Fruit fly (Drosophila melanogaster) whole organism, embryonic: ENCODE data around the gene spz3.
A peak's percentile ranks its signal among the peaks of the same experiment; 100 is the strongest.

ENCODE experiments used
- BEAF-32 ChIP-seq: fragments of 200-800 bp; sonication (Bioruptor generic); optimal IDR thresholded peaks from 3 replicates; lab custom pipeline; 2017; ENCODE audit warnings: missing biosample characterization, missing genetic modification characterization, mild to moderate bottlenecking, moderate library complexity, missing genetic modification reagents
- Blimp-1 ChIP-seq: fragments of 200-800 bp; sonication (Bioruptor generic); optimal IDR thresholded peaks from 3 replicates; lab custom pipeline; 2018; ENCODE audit warnings: missing biosample characterization, missing genetic modification characterization, mild to moderate bottlenecking, moderate library complexity, missing genetic modification reagents
- CG11398 ChIP-seq: fragments of 200-800 bp; sonication (Bioruptor generic); optimal IDR thresholded peaks from 2 replicates; lab custom pipeline; 2016; ENCODE audit warnings: missing biosample characterization, missing genetic modification characterization
- CG12299 ChIP-seq: fragments of 200-800 bp; sonication (Bioruptor generic); optimal IDR thresholded peaks from 2 replicates; lab custom pipeline; 2018; ENCODE audit warnings: missing biosample characterization, mild to moderate bottlenecking, missing genetic modification characterization
- CG13287 ChIP-seq: fragments of 200-800 bp; sonication (Bioruptor generic); IDR thresholded peaks from 2 replicates; pipeline ENCODE4 v1.3.6; 2022; ENCODE audit warnings: missing biosample characterization, missing genetic modification characterization; ENCODE audit not compliant: partially characterized antibody
- CG14014 ChIP-seq: fragments of 200-800 bp; sonication (Bioruptor generic); IDR thresholded peaks from 2 replicates; pipeline ENCODE4 v1.3.6; 2022; ENCODE audit warnings: missing biosample characterization, missing genetic modification characterization
- CG14050 ChIP-seq: fragments of 200-800 bp; sonication (Bioruptor generic); IDR thresholded peaks from 3 replicates; pipeline ENCODE4 v1.3.6; 2022; ENCODE audit warnings: missing biosample characterization, missing genetic modification characterization
- CG14441 ChIP-seq: fragments of 200-800 bp; sonication (Bioruptor generic); IDR thresholded peaks from 2 replicates; pipeline ENCODE4 v1.3.6; 2022; ENCODE audit warnings: missing biosample characterization, missing genetic modification characterization
- CG14710 ChIP-seq: fragments of 200-800 bp; sonication (Bioruptor generic); optimal IDR thresholded peaks from 3 replicates; lab custom pipeline; 2019; ENCODE audit warnings: missing biosample characterization, mild to moderate bottlenecking, missing genetic modification characterization, moderate library complexity
- CG1647 ChIP-seq: fragments of 200-800 bp; sonication (Bioruptor generic); optimal IDR thresholded peaks from 3 replicates; lab custom pipeline; 2016; ENCODE audit warnings: missing biosample characterization, missing genetic modification characterization
- CG18011 ChIP-seq: fragments of 200-800 bp; sonication (Bioruptor generic); optimal IDR thresholded peaks from 2 replicates; lab custom pipeline; 2017; ENCODE audit warnings: missing biosample characterization, missing genetic modification characterization, mild to moderate bottlenecking, moderate library complexity, missing genotype
- CG18764 ChIP-seq: fragments of 200-800 bp; sonication (Bioruptor generic); optimal IDR thresholded peaks from 3 replicates; lab custom pipeline; 2016; ENCODE audit warnings: missing biosample characterization, missing genetic modification characterization
- CG2120 ChIP-seq: fragments of 200-800 bp; sonication (Bioruptor generic); optimal IDR thresholded peaks from 3 replicates; lab custom pipeline; 2016; ENCODE audit warnings: missing biosample characterization, missing genetic modification characterization
- CG2129 ChIP-seq: fragments of 200-800 bp; sonication (Bioruptor generic); IDR thresholded peaks from 2 replicates; pipeline ENCODE4 v1.3.6; 2022; ENCODE audit warnings: missing biosample characterization, missing genetic modification characterization; ENCODE audit not compliant: partially characterized antibody
- CG2712 ChIP-seq: fragments of 200-800 bp; optimal IDR thresholded peaks from 3 replicates; lab custom pipeline; 2019; ENCODE audit warnings: missing biosample characterization, mild to moderate bottlenecking, missing genetic modification characterization, moderate library complexity
- CG31224 ChIP-seq: fragments of 200-800 bp; sonication (Bioruptor generic); IDR thresholded peaks from 2 replicates; pipeline ENCODE4 v1.3.6; 2022; ENCODE audit warnings: missing biosample characterization, missing genetic modification characterization
- CG32767 ChIP-seq: fragments of 200-800 bp; sonication (Bioruptor generic); IDR thresholded peaks from 2 replicates; pipeline ENCODE4 v1.3.6; 2022; ENCODE audit warnings: missing biosample characterization, missing genetic modification characterization
- CG33213 ChIP-seq: fragments of 200-800 bp; sonication (Bioruptor generic); optimal IDR thresholded peaks from 3 replicates; lab custom pipeline; 2016; ENCODE audit warnings: missing biosample characterization, missing genetic modification characterization
- CG3995 ChIP-seq: fragments of 200-800 bp; sonication (Bioruptor generic); optimal IDR thresholded peaks from 3 replicates; lab custom pipeline; 2016; ENCODE audit warnings: missing biosample characterization, missing genetic modification characterization
- CG4404 ChIP-seq: fragments of 200-800 bp; sonication (Bioruptor generic); IDR thresholded peaks from 2 replicates; pipeline ENCODE4 v1.3.6; 2022; ENCODE audit warnings: missing biosample characterization, missing genetic modification characterization
- CG4730 ChIP-seq: fragments of 200-800 bp; sonication (Bioruptor generic); IDR thresholded peaks from 2 replicates; pipeline ENCODE4 v1.3.6; 2022; ENCODE audit warnings: missing biosample characterization, missing genetic modification characterization
- CG4854 ChIP-seq: fragments of 200-800 bp; sonication (Bioruptor generic); optimal IDR thresholded peaks from 2 replicates; lab custom pipeline; 2016; ENCODE audit warnings: missing biosample characterization, missing genetic modification characterization, inconsistent platforms
- CG6689 ChIP-seq: fragments of 200-800 bp; sonication (Bioruptor generic); IDR thresholded peaks from 2 replicates; pipeline ENCODE4 v1.3.6; 2022; ENCODE audit warnings: missing biosample characterization, missing genetic modification characterization
- Dbx ChIP-seq: fragments of 200-800 bp; sonication (Bioruptor generic); IDR thresholded peaks from 3 replicates; pipeline ENCODE4 v1.3.6; 2022; ENCODE audit warnings: missing biosample characterization, missing genetic modification characterization
- Doc2 ChIP-seq: fragments of 200-800 bp; sonication (Bioruptor generic); IDR thresholded peaks from 2 replicates; pipeline ENCODE4 v1.3.6; 2022; ENCODE audit warnings: missing biosample characterization, missing genetic modification characterization
- Eip74EF ChIP-seq, 2 experiments: fragments of 200-800 bp in 1 of 2; fragments of >200 bp in 1 of 2; sonication (Bioruptor generic) in 1 of 2; optimal IDR thresholded peaks; 2 replicates each; lab custom pipeline; 2017 to 2019; ENCODE audit warnings: missing biosample characterization in 2 of 2, missing genetic modification characterization in 2 of 2, mild to moderate bottlenecking in 1 of 2, moderate library complexity in 1 of 2
- Gsc ChIP-seq: fragments of 200-800 bp; sonication (Bioruptor generic); IDR thresholded peaks from 2 replicates; pipeline ENCODE4 v1.3.6; 2022; ENCODE audit warnings: missing biosample characterization, missing genetic modification characterization
- HmgZ ChIP-seq: fragments of 200-800 bp; sonication (Bioruptor generic); optimal IDR thresholded peaks from 2 replicates; lab custom pipeline; 2018; ENCODE audit warnings: missing biosample characterization, mild to moderate bottlenecking, missing genetic modification characterization
- Hr39 ChIP-seq: fragments of >200 bp; optimal IDR thresholded peaks from 2 replicates; lab custom pipeline; 2017
- Hr78 ChIP-seq, 2 experiments: fragments of 200-800 bp in 1 of 2; fragments of >200 bp in 1 of 2; sonication (Bioruptor generic) in 1 of 2; optimal IDR thresholded peaks; 2 replicates each; lab custom pipeline; 2017 to 2019; ENCODE audit warnings: missing biosample characterization in 2 of 2, missing genetic modification characterization in 2 of 2, mild to moderate bottlenecking in 1 of 2, moderate library complexity in 1 of 2
- Rx ChIP-seq: fragments of 200-800 bp; sonication (Bioruptor generic); IDR thresholded peaks from 2 replicates; pipeline ENCODE4 v1.3.6; 2022; ENCODE audit warnings: missing biosample characterization, missing genetic modification characterization
- Sin3A ChIP-seq: fragments of >200 bp; optimal IDR thresholded peaks from 2 replicates; lab custom pipeline; 2018
- Sox100B ChIP-seq: fragments of 200-800 bp; sonication (Bioruptor generic); optimal IDR thresholded peaks from 3 replicates; lab custom pipeline; 2018; ENCODE audit warnings: missing biosample characterization, mild to moderate bottlenecking, missing genetic modification characterization
- ab ChIP-seq: fragments of 200-800 bp; sonication (Bioruptor generic); optimal IDR thresholded peaks from 2 replicates; lab custom pipeline; 2016; ENCODE audit warnings: missing biosample characterization, missing genetic modification characterization
- chinmo ChIP-seq: fragments of 200-800 bp; sonication (Bioruptor generic); IDR thresholded peaks from 4 replicates; pipeline ENCODE4 v1.3.6; 2022; ENCODE audit warnings: missing biosample characterization, missing genetic modification characterization; ENCODE audit not compliant: partially characterized antibody
- chn ChIP-seq: fragments of 200-800 bp; sonication (Bioruptor generic); optimal IDR thresholded peaks from 2 replicates; lab custom pipeline; 2016; ENCODE audit warnings: missing biosample characterization, missing genetic modification characterization
- crc ChIP-seq: fragments of 200-800 bp; sonication (Bioruptor generic); optimal IDR thresholded peaks from 2 replicates; lab custom pipeline; 2016; ENCODE audit warnings: missing biosample characterization, missing genetic modification characterization
- cwo ChIP-seq: fragments of 200-800 bp; sonication (Bioruptor generic); optimal IDR thresholded peaks from 3 replicates; lab custom pipeline; 2017; ENCODE audit warnings: missing biosample characterization, missing genetic modification characterization, mild to moderate bottlenecking, moderate library complexity, missing genetic modification reagents
- dmrt11E ChIP-seq: fragments of 200-800 bp; sonication (Bioruptor generic); optimal IDR thresholded peaks from 3 replicates; lab custom pipeline; 2018; ENCODE audit warnings: missing biosample characterization, mild to moderate bottlenecking, missing genetic modification characterization, moderate library complexity
- gem ChIP-seq: fragments of 200-800 bp; sonication (Bioruptor generic); optimal IDR thresholded peaks from 2 replicates; lab custom pipeline; 2019; ENCODE audit warnings: missing biosample characterization, mild to moderate bottlenecking, missing genetic modification characterization, moderate library complexity
- grau ChIP-seq: fragments of 200-800 bp; optimal IDR thresholded peaks from 3 replicates; lab custom pipeline; 2019; ENCODE audit warnings: missing biosample characterization, mild to moderate bottlenecking, missing genetic modification characterization, moderate library complexity
- knrl ChIP-seq: fragments of 200-800 bp; sonication (Bioruptor generic); IDR thresholded peaks from 3 replicates; pipeline ENCODE4 v1.3.6; 2022; ENCODE audit warnings: missing biosample characterization, missing genetic modification characterization; ENCODE audit not compliant: partially characterized antibody
- lilli ChIP-seq: fragments of 200-800 bp; sonication (Bioruptor generic); optimal IDR thresholded peaks from 3 replicates; lab custom pipeline; 2016; ENCODE audit warnings: missing biosample characterization, missing genetic modification characterization
- maf-S ChIP-seq: fragments of 200-800 bp; sonication (Bioruptor generic); optimal IDR thresholded peaks from 2 replicates; lab custom pipeline; 2016; ENCODE audit warnings: missing biosample characterization, missing genetic modification characterization
- otp ChIP-seq: fragments of 200-800 bp; sonication (Bioruptor generic); IDR thresholded peaks from 3 replicates; pipeline ENCODE4, ENCODE4 v1.3.6; 2022; ENCODE audit warnings: missing biosample characterization, missing genetic modification characterization
- psq ChIP-seq: fragments of 200-800 bp; sonication (Bioruptor generic); optimal IDR thresholded peaks from 2 replicates; lab custom pipeline; 2017; ENCODE audit warnings: missing biosample characterization, missing genetic modification characterization
- repo ChIP-seq: fragments of 200-800 bp; sonication (Bioruptor generic); optimal IDR thresholded peaks from 2 replicates; lab custom pipeline; 2016; ENCODE audit warnings: missing biosample characterization, missing genetic modification characterization
- rib ChIP-seq: fragments of 200-800 bp; sonication (Bioruptor generic); IDR thresholded peaks from 2 replicates; pipeline ENCODE4 v1.3.6; 2022; ENCODE audit warnings: missing biosample characterization, missing genetic modification characterization
- wor ChIP-seq: fragments of 200-800 bp; sonication (Bioruptor generic); IDR thresholded peaks from 2 replicates; pipeline ENCODE4 v1.3.6; 2022; ENCODE audit warnings: missing biosample characterization, missing genetic modification characterization

spz3 gene

dm6 chr2L:7851609-7852008 lies 27.7 kb downstream of the spz3 start (continued):
- TF ChIP-seq HmgZ (tag; lab: Kevin White, UChicago) (no peak), CG2712 (tag; lab: Kevin White, UChicago) (peak; percentile 60), rib (GFP tag; lab: Robert Waterston, UW) (no peak), CG18764 (GFP tag; lab: Kevin White, UChicago) (no peak), Dbx (no peak), CG4854 (GFP tag; lab: Kevin White, UChicago) (no peak), Gsc (GFP tag; lab: Robert Waterston, UW) (no peak), CG3995 (GFP tag; lab: Kevin White, UChicago) (no peak), CG13287 (no peak), dmrt11E (tag; lab: Kevin White, UChicago) (peak; percentile 26), chn (GFP tag; lab: Kevin White, UChicago) (peak; percentile 12), maf-S (GFP tag; lab: Kevin White, UChicago) (no peak), CG1647 (GFP tag; lab: Kevin White, UChicago) (no peak), CG14710 (tag; lab: Kevin White, UChicago) (peak; percentile 29), psq (no peak), Sin3A (lab: Kevin White, UChicago) (no peak), CG4404 (0 out of 2 replicates have a peak, but pooled peaks have one; percentile 20), Eip74EF (GFP tag; optimal IDR thresholded peaks at IDR 0.05; lab: Kevin White, UChicago) (no peak), CG14014 (no peak), CG4730 (GFP tag; lab: Robert Waterston, UW) (no peak), chinmo (GFP tag; lab: Robert Waterston, UW) (no peak), CG14441 (GFP tag; lab: Robert Waterston, UW) (0 out of 2 replicates have a peak, but pooled peaks have one; percentile 40), CG14050 (GFP tag; lab: Robert Waterston, UW) (no peak), CG18011 (no peak), wor (GFP tag; lab: Robert Waterston, UW) (no peak; the same call in 1 of the 2 replicates), crc (GFP tag; lab: Kevin White, UChicago) (no peak), CG33213 (GFP tag; lab: Kevin White, UChicago) (no peak), repo (GFP tag; lab: Kevin White, UChicago) (no peak), Hr78 (GFP tag; optimal IDR thresholded peaks at IDR 0.05; lab: Kevin White, UChicago) (no peak), lilli (GFP tag; lab: Kevin White, UChicago) (peak; percentile 13), CG2129 (GFP tag; lab: Robert Waterston, UW) (no peak), CG12299 (tag; lab: Kevin White, UChicago) (no peak), Doc2 (GFP tag; lab: Robert Waterston, UW) (no peak), Rx (GFP tag; lab: Robert Waterston, UW) (0 out of 2 replicates have a peak, but pooled peaks have one; percentile 17), CG11398 (GFP tag; lab: Kevin White, UChicago) (no peak), CG6689 (GFP tag; lab: Robert Waterston, UW) (peak; percentile 30; the same call in 1 of the 2 replicates), grau (tag; lab: Kevin White, UChicago) (peak; percentile 46), CG31224 (GFP tag; lab: Robert Waterston, UW) (no peak), Sox100B (GFP tag; lab: Kevin White, UChicago) (peak; percentile 8), ab (GFP tag; lab: Kevin White, UChicago) (no peak), BEAF-32 (GFP tag; lab: Kevin White, UChicago) (no peak), cwo (GFP tag; lab: Kevin White, UChicago) (peak; percentile 31), Blimp-1 (GFP tag; lab: Kevin White, UChicago) (peak; percentile 63), otp (GFP tag; lab: Robert Waterston, UW) (no peak), knrl (no peak), Hr39 (lab: Kevin White, UChicago) (no peak), gem (tag; lab: Kevin White, UChicago) (peak; percentile 70), CG2120 (peak; percentile 33), CG32767 (GFP tag; lab: Robert Waterston, UW) (no peak)
